Fruit fly (Drosophila melanogaster): ENCODE results near the gene CG3246.
A peak's percentile ranks its signal among the peaks of the same experiment; 100 is the strongest.

The CG3246 gene

DNA sequence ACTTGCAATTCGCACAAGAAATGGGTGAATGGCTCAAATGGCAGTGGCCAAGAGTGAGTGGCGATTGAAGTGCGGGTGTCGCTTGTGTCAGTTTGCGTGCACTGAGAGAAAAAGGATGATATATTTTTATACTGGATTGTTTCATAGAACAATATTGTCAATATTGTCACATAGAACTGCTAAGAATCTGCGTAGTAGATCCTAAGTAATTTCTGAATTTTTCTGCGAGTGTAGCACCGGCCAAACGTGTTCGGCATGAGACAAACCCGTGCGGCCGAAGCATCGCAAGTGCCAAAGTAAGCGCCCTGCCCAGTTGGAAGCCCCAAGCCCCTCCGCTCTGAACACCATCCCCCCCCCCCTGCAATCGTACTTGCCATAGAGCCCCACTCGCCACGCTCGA is 21.4 kb downstream of the CG3246 start (continued):
- TF ChIP-seq ind (GFP tag; optimal IDR thresholded peaks at IDR 0.05): peak; percentile 77
- TF ChIP-seq CG9932 (GFP tag; IDR thresholded peaks at IDR 0.05): peak; percentile 59
- TF ChIP-seq cas (GFP tag; IDR thresholded peaks at IDR 0.05): peak; percentile 73
- peak; percentile 17 for TF ChIP-seq crc (GFP tag; optimal IDR thresholded peaks at IDR 0.05)
- no peak for TF ChIP-seq Lpt (GFP tag; optimal IDR thresholded peaks at IDR 0.05)
- no peak for TF ChIP-seq CG7745 (tag; optimal IDR thresholded peaks at IDR 0.05)
- no peak for TF ChIP-seq CG33213 (GFP tag; optimal IDR thresholded peaks at IDR 0.05)
- no peak for TF ChIP-seq CG15479 (GFP tag; optimal IDR thresholded peaks at IDR 0.05)
- TF ChIP-seq ro (GFP tag; IDR thresholded peaks at IDR 0.05): 0 out of 2 replicates have a peak, but pooled peaks have one; percentile 30
- TF ChIP-seq CG5953 (GFP tag; IDR thresholded peaks at IDR 0.05): peak; percentile 64
- TF ChIP-seq dmrt99B (tag; optimal IDR thresholded peaks at IDR 0.05): peak; percentile 85
- peak; percentile 21 for TF ChIP-seq CG9437 (GFP tag; optimal IDR thresholded peaks at IDR 0.05)
- TF ChIP-seq Bdp1 (GFP tag; optimal IDR thresholded peaks at IDR 0.05): no peak
- peak; percentile 34; the same call in 1 of the 2 replicates for TF ChIP-seq CG43689 (GFP tag; IDR thresholded peaks at IDR 0.05)
- no peak for TF ChIP-seq Eip74EF (GFP tag; optimal IDR thresholded peaks at IDR 0.05)
- peak; percentile 92 for TF ChIP-seq Drgx (GFP tag; IDR thresholded peaks at IDR 0.05)
- TF ChIP-seq CG5180 (GFP tag; optimal IDR thresholded peaks at IDR 0.05): peak; percentile 92
- peak; percentile 52 for TF ChIP-seq BtbVII (GFP tag; optimal IDR thresholded peaks at IDR 0.05)
- TF ChIP-seq jing (GFP tag; optimal IDR thresholded peaks at IDR 0.05): peak; percentile 29
- no peak for TF ChIP-seq pita (GFP tag; optimal IDR thresholded peaks at IDR 0.05)
- peak; percentile 84 for TF ChIP-seq sisA (GFP tag; IDR thresholded peaks at IDR 0.05)
- no peak for TF ChIP-seq dan (GFP tag; IDR thresholded peaks at IDR 0.05)
- peak; percentile 13 for TF ChIP-seq CG12155 (GFP tag; optimal IDR thresholded peaks at IDR 0.05)
- peak; percentile 41 for TF ChIP-seq Atf-2 (GFP tag; optimal IDR thresholded peaks at IDR 0.05)
- peak; percentile 29 for TF ChIP-seq NfI (GFP tag; optimal IDR thresholded peaks at IDR 0.05)
- peak; percentile 47 for TF ChIP-seq nerfin-1 (tag; optimal IDR thresholded peaks at IDR 0.05)
- peak; percentile 86 for TF ChIP-seq Awh (GFP tag; IDR thresholded peaks at IDR 0.05)
- peak; percentile 59 for TF ChIP-seq Chrac-16 (GFP tag; optimal IDR thresholded peaks at IDR 0.05)
- TF ChIP-seq grau (tag; optimal IDR thresholded peaks at IDR 0.05): peak; percentile 37
- no peak for TF ChIP-seq nom (GFP tag; optimal IDR thresholded peaks at IDR 0.05)
- peak; percentile 9 for TF ChIP-seq Ssrp (tag; optimal IDR thresholded peaks at IDR 0.05)
- peak; percentile 59 for TF ChIP-seq Fer3 (tag; optimal IDR thresholded peaks at IDR 0.05)
- no peak for TF ChIP-seq Poxn (GFP tag; IDR thresholded peaks at IDR 0.05)
- no peak for TF ChIP-seq CG10543 (GFP tag; optimal IDR thresholded peaks at IDR 0.05)
- TF ChIP-seq nau (GFP tag; optimal IDR thresholded peaks at IDR 0.05): peak; percentile 64
- peak; percentile 74; the same call in 2 of the 3 replicates for TF ChIP-seq so (GFP tag; IDR thresholded peaks at IDR 0.05)
- peak; percentile 8 for TF ChIP-seq CG18619 (GFP tag; optimal IDR thresholded peaks at IDR 0.05)
- peak; percentile 29 for TF ChIP-seq pnt (GFP tag; optimal IDR thresholded peaks at IDR 0.05)
- peak; percentile 58; the same call in 1 of the 2 replicates for TF ChIP-seq CG1024 (GFP tag; IDR thresholded peaks at IDR 0.05)
- TF ChIP-seq TFAM (GFP tag; optimal IDR thresholded peaks at IDR 0.05): no peak
- peak; percentile 29 for TF ChIP-seq trem (tag; optimal IDR thresholded peaks at IDR 0.05)
- peak; percentile 54 for TF ChIP-seq CG2875 (GFP tag; optimal IDR thresholded peaks at IDR 0.05)
- TF ChIP-seq caup (GFP tag; optimal IDR thresholded peaks at IDR 0.05; ENCODE audit: severe bottlenecking): peak; percentile 27
- no peak for TF ChIP-seq sima (GFP tag; optimal IDR thresholded peaks at IDR 0.05)
- TF ChIP-seq Dip2 (GFP tag; IDR thresholded peaks at IDR 0.05): 0 out of 2 replicates have a peak, but pooled peaks have one; percentile 25
- peak in 1 of 2 experiments; percentile 26 for TF ChIP-seq crp (GFP tag; optimal IDR thresholded peaks at IDR 0.05)
- TF ChIP-seq vvl (GFP tag; IDR thresholded peaks at IDR 0.05): peak; percentile 84
- no peak for TF ChIP-seq eve (GFP tag; optimal IDR thresholded peaks at IDR 0.05)
- peak; percentile 28 for TF ChIP-seq Mes4 (GFP tag; optimal IDR thresholded peaks at IDR 0.05)
- TF ChIP-seq HmgZ (tag; optimal IDR thresholded peaks at IDR 0.05): no peak
